Fruit fly (Drosophila melanogaster): ENCODE measurements around the gene CG16704.

Gene CG16704

DNA sequence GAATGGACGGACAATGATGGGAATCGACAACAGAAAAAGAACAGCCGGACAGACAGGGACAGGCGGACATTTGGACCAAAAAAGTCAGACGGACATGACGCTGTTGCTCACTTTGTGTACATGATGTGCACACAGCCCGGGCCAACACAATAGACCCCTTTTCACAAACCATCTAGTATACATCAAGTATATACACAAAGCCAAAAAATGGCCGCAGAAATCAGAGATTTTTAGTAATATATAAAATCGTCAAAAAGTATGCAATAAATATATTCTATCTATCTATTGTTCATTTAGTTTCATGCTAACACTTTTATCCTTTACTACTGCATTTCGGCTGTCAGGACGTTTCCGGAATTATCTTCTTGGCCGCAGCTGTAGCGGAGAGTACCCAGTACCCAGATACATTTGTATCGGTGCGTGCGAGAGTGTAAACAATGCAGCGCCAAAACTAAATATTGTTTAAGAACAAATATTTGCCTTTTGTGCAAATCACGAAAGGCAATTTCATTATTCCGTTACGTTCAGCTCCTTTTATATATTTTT is 27.1 kb upstream of the CG16704 start (continued):
- TF ChIP-seq PHDP (tag; optimal IDR thresholded peaks at IDR 0.05), result peak; percentile 36
- TF ChIP-seq tio (GFP tag; optimal IDR thresholded peaks at IDR 0.05), result no peak
- peak; percentile 21 for TF ChIP-seq CG12219 (GFP tag; optimal IDR thresholded peaks at IDR 0.05)
- TF ChIP-seq CG4854 (GFP tag; optimal IDR thresholded peaks at IDR 0.05), result no peak
- TF ChIP-seq E2f2 (GFP tag; IDR thresholded peaks at IDR 0.05), result peak; percentile 16; the same call in 1 of the 2 replicates
- TF ChIP-seq CG17612 (GFP tag; IDR thresholded peaks at IDR 0.05), result no peak
- TF ChIP-seq kni (GFP tag; optimal IDR thresholded peaks at IDR 0.05), result no peak
- no peak for TF ChIP-seq stc (GFP tag; IDR thresholded peaks at IDR 0.05)
- 0 out of 2 replicates have a peak, but pooled peaks have one; percentile 14 for TF ChIP-seq CG1024 (GFP tag; IDR thresholded peaks at IDR 0.05)
- TF ChIP-seq mam (GFP tag; optimal IDR thresholded peaks at IDR 0.05), result peak; percentile 6
- TF ChIP-seq lilli (GFP tag; optimal IDR thresholded peaks at IDR 0.05), result peak; percentile 23
- peak; percentile 31 for TF ChIP-seq CG13424 (tag; optimal IDR thresholded peaks at IDR 0.05)
- TF ChIP-seq CG13894 (tag; optimal IDR thresholded peaks at IDR 0.05), result no peak
- TF ChIP-seq CG2202 (tag; optimal IDR thresholded peaks at IDR 0.05), result no peak
- TF ChIP-seq CG6813 (GFP tag; optimal IDR thresholded peaks at IDR 0.05), result peak; percentile 29
- peak; percentile 36 for TF ChIP-seq CG4424 (GFP tag; optimal IDR thresholded peaks at IDR 0.05)
- TF ChIP-seq bowl (GFP tag; IDR thresholded peaks at IDR 0.05), result no peak
- TF ChIP-seq tap (tag; optimal IDR thresholded peaks at IDR 0.05), result peak; percentile 17
- no peak for TF ChIP-seq Lpt (GFP tag; optimal IDR thresholded peaks at IDR 0.05)
- TF ChIP-seq hkb (optimal IDR thresholded peaks at IDR 0.05), result no peak
- 0 out of 2 replicates have a peak, but pooled peaks have one; percentile 23 for TF ChIP-seq hkb (GFP tag; IDR thresholded peaks at IDR 0.05)
- no peak for TF ChIP-seq CrebB (tag; optimal IDR thresholded peaks at IDR 0.05)
- TF ChIP-seq da (GFP tag; optimal IDR thresholded peaks at IDR 0.05), result no peak
- peak; percentile 46 for TF ChIP-seq CG2120 (GFP tag; optimal IDR thresholded peaks at IDR 0.05)
- TF ChIP-seq scrt (GFP tag; optimal IDR thresholded peaks at IDR 0.05), result peak; percentile 19
- TF ChIP-seq Dip2 (GFP tag; IDR thresholded peaks at IDR 0.05), result no peak
- TF ChIP-seq Sox100B (GFP tag; optimal IDR thresholded peaks at IDR 0.05), result peak; percentile 39
- TF ChIP-seq dysf (GFP tag; IDR thresholded peaks at IDR 0.05), result peak; percentile 22; the same call in 1 of the 3 replicates
- TF ChIP-seq CG12769 (tag; optimal IDR thresholded peaks at IDR 0.05), result peak; percentile 48
- TF ChIP-seq lmd (GFP tag; IDR thresholded peaks at IDR 0.05), result peak; percentile 41; the same call in 1 of the 2 replicates
- TF ChIP-seq lab (GFP tag; optimal IDR thresholded peaks at IDR 0.05), result no peak
- peak; percentile 1 for TF ChIP-seq bcd (GFP tag; optimal IDR thresholded peaks at IDR 0.05)
- TF ChIP-seq Med (GFP tag), result peak; percentile 86
- TF ChIP-seq croc (GFP tag; conservative IDR thresholded peaks at IDR 0.05), result no peak
- no peak for TF ChIP-seq CG14710 (tag; optimal IDR thresholded peaks at IDR 0.05)
- TF ChIP-seq CG17802 (tag; optimal IDR thresholded peaks at IDR 0.05), result no peak
- peak; percentile 36; the same call in 1 of the 2 replicates for TF ChIP-seq CG32532 (GFP tag; IDR thresholded peaks at IDR 0.05)
- TF ChIP-seq CG12071 (GFP tag; optimal IDR thresholded peaks at IDR 0.05), result peak; percentile 23
- peak; percentile 9 for TF ChIP-seq ind (GFP tag; optimal IDR thresholded peaks at IDR 0.05)
- no peak for TF ChIP-seq Hr51 (GFP tag; optimal IDR thresholded peaks at IDR 0.05)
- no peak for TF ChIP-seq CG13123 (GFP tag; optimal IDR thresholded peaks at IDR 0.05)
- peak; percentile 8 for TF ChIP-seq CG10654 (GFP tag; optimal IDR thresholded peaks at IDR 0.05)
- peak; percentile 7 for TF ChIP-seq Ssrp (tag; optimal IDR thresholded peaks at IDR 0.05)
- peak; percentile 1 for TF ChIP-seq CG15514 (GFP tag; optimal IDR thresholded peaks at IDR 0.05)
- TF ChIP-seq Oli (tag; optimal IDR thresholded peaks at IDR 0.05), result peak; percentile 41
- TF ChIP-seq Dek (tag; optimal IDR thresholded peaks at IDR 0.05), result no peak
- TF ChIP-seq hbn (GFP tag; IDR thresholded peaks at IDR 0.05; ENCODE audit: partially characterized antibody), result no peak
- peak; percentile 37; the same call in 1 of the 2 replicates for TF ChIP-seq Ptx1 (GFP tag; IDR thresholded peaks at IDR 0.05)
- no peak for TF ChIP-seq CG3407 (GFP tag; optimal IDR thresholded peaks at IDR 0.05)
- TF ChIP-seq CG9817 (tag; optimal IDR thresholded peaks at IDR 0.05), result peak; percentile 14

All from whole organism, embryonic.